Worm (Caenorhabditis elegans) whole organism, L2 larva: ENCODE results near the gene fic-1.

Experiments
- ZK546.5 ChIP-seq: sonication (generic microtip); optimal IDR thresholded peaks from 2 replicates; lab custom pipeline; 2017; ENCODE audit warnings: missing biosample characterization, missing genetic modification characterization
- ceh-82 ChIP-seq: fragments of 150-350 bp; optimal IDR thresholded peaks from 2 replicates; lab custom pipeline; 2014; ENCODE audit warnings: missing biosample characterization, missing genetic modification characterization
- elt-3 ChIP-seq: sonication (generic microtip); optimal IDR thresholded peaks from 2 replicates; lab custom pipeline; 2017; ENCODE audit warnings: missing biosample characterization, missing genetic modification characterization
- lin-11 ChIP-seq: fragments of 150-350 bp; sonication (generic microtip); optimal IDR thresholded peaks from 2 replicates; lab custom pipeline; 2014; ENCODE audit warnings: missing biosample characterization, missing genetic modification characterization, inconsistent platforms, mixed read lengths
- lin-13 ChIP-seq: fragments of 150-350 bp; optimal IDR thresholded peaks from 2 replicates; lab custom pipeline; 2014; ENCODE audit warnings: missing biosample characterization, missing genetic modification reagents, missing genetic modification characterization
- nhr-11 ChIP-seq: fragments of 150-350 bp; optimal IDR thresholded peaks from 2 replicates; lab custom pipeline; 2014; ENCODE audit warnings: missing biosample characterization, missing genetic modification characterization
- nhr-21 ChIP-seq: fragments of 150-350 bp; optimal IDR thresholded peaks from 2 replicates; lab custom pipeline; 2014; ENCODE audit warnings: missing biosample characterization, missing genetic modification characterization
- unc-62 ChIP-seq: fragments of 150-350 bp; optimal IDR thresholded peaks from 2 replicates; lab custom pipeline; 2014; ENCODE audit warnings: missing biosample characterization, missing genetic modification reagents, missing genetic modification characterization
- zag-1 ChIP-seq: fragments of 150-350 bp; optimal IDR thresholded peaks from 2 replicates; lab custom pipeline; 2014; ENCODE audit warnings: missing biosample characterization, missing genetic modification characterization

DNA sequence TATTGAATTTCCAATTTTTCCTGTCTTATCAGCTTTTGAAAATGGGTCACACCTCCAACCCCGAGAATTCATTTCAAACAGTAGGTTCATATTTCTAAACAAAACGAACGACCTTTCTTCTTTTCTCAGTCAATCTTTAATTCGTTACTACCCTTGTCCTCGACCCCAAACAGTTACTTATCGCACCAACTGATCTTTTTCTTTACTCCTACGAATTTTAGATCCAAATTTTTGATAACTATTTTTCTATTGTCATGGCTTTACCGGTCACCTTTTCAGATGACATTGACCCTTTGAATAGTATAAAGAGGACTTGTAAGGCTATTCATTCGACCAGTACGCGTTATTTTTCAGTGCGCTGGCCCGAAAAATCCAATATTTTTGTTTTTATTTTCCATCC is 21.1 kb upstream of the fic-1 start:
- TF ChIP-seq ceh-82 (tag; lab: Kevin White, UChicago) = no peak
- TF ChIP-seq elt-3 (tag; lab: Kevin White, UChicago) = no peak
- TF ChIP-seq lin-13 (GFP tag; lab: Kevin White, UChicago) = no peak
- no peak for TF ChIP-seq unc-62 (GFP tag; lab: Kevin White, UChicago)
- TF ChIP-seq zag-1 = no peak
- no peak for TF ChIP-seq nhr-11 (tag; lab: Kevin White, UChicago)
- TF ChIP-seq nhr-21 (tag; lab: Kevin White, UChicago) = no peak
- TF ChIP-seq lin-11 (tag; lab: Kevin White, UChicago) = no peak
- TF ChIP-seq ZK546.5 (tag; lab: Kevin White, UChicago) = no peak
